Worm (Caenorhabditis elegans): ENCODE data around the gene Y53G8AM.8.
A peak's percentile ranks its signal among the peaks of the same experiment; 100 is the strongest.

The Y53G8AM.8 gene

DNA sequence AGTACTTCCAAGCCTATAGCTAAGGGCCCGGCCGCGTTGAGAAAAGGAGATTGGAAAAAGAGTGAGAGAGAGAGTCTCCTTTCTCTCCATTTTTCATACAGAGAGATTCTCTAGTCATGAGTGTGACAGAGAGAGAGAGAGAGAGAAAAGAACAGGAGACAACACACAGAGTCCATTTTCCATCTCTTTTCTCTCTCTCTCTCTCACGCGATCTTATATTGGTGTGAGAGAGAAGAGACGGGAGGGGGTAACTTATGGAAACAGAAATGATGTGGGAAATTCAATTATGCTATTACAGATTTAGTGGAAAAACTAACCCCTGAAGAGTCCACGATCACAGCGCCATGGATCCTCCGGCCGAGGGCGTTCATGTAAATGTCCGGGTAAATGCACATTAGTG lies 5.4 kb downstream of the Y53G8AM.8 start:
- TF ChIP-seq lin-13 (GFP tag; optimal IDR thresholded peaks at IDR 0.05) = peak; percentile 54
- TF ChIP-seq snu-23 (GFP tag; optimal IDR thresholded peaks at IDR 0.05) = peak; percentile 71
- TF ChIP-seq nhr-71 (tag; optimal IDR thresholded peaks at IDR 0.05) = peak; percentile 69
- TF ChIP-seq fkh-8 (tag; optimal IDR thresholded peaks at IDR 0.05) = peak; percentile 40
- TF ChIP-seq unc-98 (GFP tag; IDR thresholded peaks at IDR 0.05) = no peak
- peak; percentile 40 for TF ChIP-seq tbx-2 (tag; optimal IDR thresholded peaks at IDR 0.05)
- no peak for TF ChIP-seq C04F5.9 (tag; optimal IDR thresholded peaks at IDR 0.05)
- peak; percentile 45 to 73 for TF ChIP-seq efl-1 (optimal IDR thresholded peaks at IDR 0.05)
- TF ChIP-seq efl-1 (GFP tag; optimal IDR thresholded peaks at IDR 0.05 in 1 of 2) = peak in 1 of 2 experiments; percentile 2
- peak in 2 of 3 experiments; percentile 11 to 27 for TF ChIP-seq dpl-1 (GFP tag; optimal IDR thresholded peaks at IDR 0.05)
- TF ChIP-seq rnt-1 (tag; optimal IDR thresholded peaks at IDR 0.05) = peak; percentile 65
- TF ChIP-seq unc-130 (tag; optimal IDR thresholded peaks at IDR 0.05) = no peak
- TF ChIP-seq nhr-85 (tag) = peak; percentile 75
- TF ChIP-seq C16A3.4 (tag; optimal IDR thresholded peaks at IDR 0.05) = peak; percentile 32
- TF ChIP-seq nhr-90 (tag; optimal IDR thresholded peaks at IDR 0.05; ENCODE audit: poor library complexity) = no peak
- TF ChIP-seq lsy-2 (tag; optimal IDR thresholded peaks at IDR 0.05) = peak; percentile 45 to 69
- peak; percentile 54 to 61 for TF ChIP-seq lin-35 (GFP tag; optimal IDR thresholded peaks at IDR 0.05)
- peak in 1 of 3 experiments; percentile 29 for TF ChIP-seq ceh-82 (tag; optimal IDR thresholded peaks at IDR 0.05)
- no peak for TF ChIP-seq elt-3 (tag; optimal IDR thresholded peaks at IDR 0.05)
- no peak for TF ChIP-seq hpl-2 (GFP tag; optimal IDR thresholded peaks at IDR 0.05)
- TF ChIP-seq nhr-19 (GFP tag; conservative IDR thresholded peaks at IDR 0.05) = peak; percentile 47
- peak; percentile 65 for TF ChIP-seq mep-1 (tag; optimal IDR thresholded peaks at IDR 0.05)
- peak; percentile 74 for TF ChIP-seq blmp-1 (tag; optimal IDR thresholded peaks at IDR 0.05)
- TF ChIP-seq swsn-7 (tag; optimal IDR thresholded peaks at IDR 0.05) = peak; percentile 27
- TF ChIP-seq nhr-20 (tag; optimal IDR thresholded peaks at IDR 0.05) = peak; percentile 71
- TF ChIP-seq lin-14 (GFP tag; optimal IDR thresholded peaks at IDR 0.05) = peak; percentile 79
- TF ChIP-seq xbp-1 (tag; optimal IDR thresholded peaks at IDR 0.05) = peak; percentile 12
- TF ChIP-seq nhr-47 (tag; optimal IDR thresholded peaks at IDR 0.05) = peak; percentile 20

DNA sequence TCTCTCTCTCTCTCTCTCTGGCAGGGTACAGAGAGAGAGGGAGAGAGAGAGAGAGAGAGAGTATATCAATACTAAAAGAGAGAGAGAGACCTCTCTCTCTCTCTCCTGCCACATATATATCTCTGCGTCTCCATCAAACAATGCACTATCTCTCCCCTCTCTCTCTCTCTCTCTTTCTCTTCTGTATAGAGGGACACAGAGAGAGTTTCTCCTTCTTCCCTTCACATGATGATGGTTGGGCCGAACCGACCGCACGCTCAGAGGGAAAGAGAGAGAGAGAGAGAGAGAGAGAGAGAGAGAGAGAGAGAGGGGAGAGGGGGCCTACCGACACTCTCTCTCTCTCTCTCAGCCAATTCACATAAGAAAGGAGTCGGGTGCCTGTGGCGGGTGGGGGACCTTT lies 6.8 kb downstream of the Y53G8AM.8 start:
- TF ChIP-seq tbx-2 (tag; optimal IDR thresholded peaks at IDR 0.05) = peak; percentile 78
- TF ChIP-seq unc-130 (tag; optimal IDR thresholded peaks at IDR 0.05) = no peak
- TF ChIP-seq nhr-90 (tag; optimal IDR thresholded peaks at IDR 0.05; ENCODE audit: poor library complexity) = peak; percentile 84
- TF ChIP-seq ceh-82 (tag; optimal IDR thresholded peaks at IDR 0.05) = peak in 1 of 3 experiments; percentile 3
- TF ChIP-seq ztf-4 (tag; optimal IDR thresholded peaks at IDR 0.05) = peak; percentile 54
- TF ChIP-seq blmp-1 (tag; optimal IDR thresholded peaks at IDR 0.05) = peak; percentile 50
- no peak for TF ChIP-seq hpl-2 (GFP tag; optimal IDR thresholded peaks at IDR 0.05)
- TF ChIP-seq unc-62 (GFP tag; optimal IDR thresholded peaks at IDR 0.05) = no peak
- no peak for TF ChIP-seq Y116A8C.19 (tag; optimal IDR thresholded peaks at IDR 0.05; ENCODE audit: borderline replicate concordance)
- peak; percentile 36 for TF ChIP-seq elt-2 (tag; optimal IDR thresholded peaks at IDR 0.05)
- TF ChIP-seq lin-13 (GFP tag; optimal IDR thresholded peaks at IDR 0.05) = peak; percentile 57
- no peak for TF ChIP-seq fkh-4 (tag; optimal IDR thresholded peaks at IDR 0.05; ENCODE audit: borderline replicate concordance)
- no peak for TF ChIP-seq grh-1 (GFP tag; IDR thresholded peaks at IDR 0.05)
- peak; percentile 58 for TF ChIP-seq sup-37 (GFP tag; optimal IDR thresholded peaks at IDR 0.05)
- TF ChIP-seq nhr-237 (tag; optimal IDR thresholded peaks at IDR 0.05) = no peak
- TF ChIP-seq mdl-1 (tag; optimal IDR thresholded peaks at IDR 0.05) = peak in 1 of 2 experiments; percentile 22
- TF ChIP-seq snpc-4 (tag; optimal IDR thresholded peaks at IDR 0.05) = no peak
- peak in 2 of 6 experiments; percentile 45 to 60 for TF ChIP-seq elt-3 (tag; optimal IDR thresholded peaks at IDR 0.05)
- TF ChIP-seq lin-15B (tag; optimal IDR thresholded peaks at IDR 0.05) = no peak
- no peak for TF ChIP-seq nhr-76 (tag; optimal IDR thresholded peaks at IDR 0.05)
- TF ChIP-seq aha-1 (tag; optimal IDR thresholded peaks at IDR 0.05) = no peak
- no peak for TF ChIP-seq fkh-8 (tag; optimal IDR thresholded peaks at IDR 0.05)
- TF ChIP-seq efl-1 (optimal IDR thresholded peaks at IDR 0.05) = peak; percentile 70 to 81
- TF ChIP-seq efl-1 (GFP tag; optimal IDR thresholded peaks at IDR 0.05 in 1 of 2) = peak; percentile 13 to 92
- no peak for TF ChIP-seq mab-9 (GFP tag; IDR thresholded peaks at IDR 0.05)
- TF ChIP-seq nhr-85 (tag) = peak; percentile 98
- no peak for TF ChIP-seq zip-4 (GFP tag; optimal IDR thresholded peaks at IDR 0.05)
- no peak for TF ChIP-seq efl-3 (GFP tag; optimal IDR thresholded peaks at IDR 0.05)
- TF ChIP-seq nhr-11 (tag; optimal IDR thresholded peaks at IDR 0.05) = peak; percentile 47
- no peak for TF ChIP-seq pag-3 (tag; optimal IDR thresholded peaks at IDR 0.05; ENCODE audit: borderline replicate concordance, insufficient read depth)
- no peak for TF ChIP-seq mep-1 (tag; optimal IDR thresholded peaks at IDR 0.05)
- TF ChIP-seq skn-1 (tag; optimal IDR thresholded peaks at IDR 0.05) = no peak
- TF ChIP-seq nhr-84 (tag; optimal IDR thresholded peaks at IDR 0.05) = no peak
- TF ChIP-seq dsc-1 (tag; optimal IDR thresholded peaks at IDR 0.05) = peak; percentile 45
- TF ChIP-seq nhr-71 (tag; optimal IDR thresholded peaks at IDR 0.05) = peak; percentile 90
- 0 out of 2 replicates have a peak, but pooled peaks have one; percentile 18 for TF ChIP-seq isw-1 (GFP tag; IDR thresholded peaks at IDR 0.05)

Measured in whole organism, L1 larva.